Fruit fly (Drosophila melanogaster) whole organism, embryonic: ENCODE results near the gene Nup153.
A peak's percentile ranks its signal among the peaks of the same experiment; 100 is the strongest.

Source experiments
- Awh ChIP-seq: fragments of 200-800 bp; sonication (Bioruptor generic); IDR thresholded peaks from 2 replicates; pipeline ENCODE4, ENCODE4 v1.3.6; 2022; ENCODE audit warnings: missing biosample characterization, missing genetic modification characterization
- CG13123 ChIP-seq: fragments of 200-800 bp; sonication (Bioruptor generic); optimal IDR thresholded peaks from 2 replicates; lab custom pipeline; 2016; ENCODE audit warnings: missing biosample characterization, missing genetic modification characterization
- CG13424 ChIP-seq: fragments of 200-800 bp; sonication (Bioruptor generic); optimal IDR thresholded peaks from 2 replicates; lab custom pipeline; 2019; ENCODE audit warnings: missing biosample characterization, mild to moderate bottlenecking, missing genetic modification characterization, moderate library complexity
- CG13894 ChIP-seq: fragments of 200-800 bp; sonication (Bioruptor generic); optimal IDR thresholded peaks from 3 replicates; lab custom pipeline; 2018; ENCODE audit warnings: missing biosample characterization, mild to moderate bottlenecking, missing genetic modification characterization, moderate library complexity
- CG15696 ChIP-seq: fragments of 200-800 bp; sonication (Bioruptor generic); optimal IDR thresholded peaks from 2 replicates; lab custom pipeline; 2019; ENCODE audit warnings: missing biosample characterization, mild to moderate bottlenecking, missing genetic modification characterization, moderate library complexity
- CG2889 ChIP-seq: fragments of 200-800 bp; sonication (Bioruptor generic); IDR thresholded peaks from 3 replicates; pipeline ENCODE4 v1.3.6; 2022; ENCODE audit warnings: missing biosample characterization, missing genetic modification characterization
- CG30020 ChIP-seq: fragments of 200-800 bp; optimal IDR thresholded peaks from 2 replicates; lab custom pipeline; 2019; ENCODE audit warnings: missing biosample characterization, mild to moderate bottlenecking, missing genetic modification characterization, moderate library complexity
- CG32532 ChIP-seq: fragments of 200-800 bp; sonication (Bioruptor generic); IDR thresholded peaks from 2 replicates; pipeline ENCODE4 v1.3.6; 2022; ENCODE audit warnings: missing biosample characterization, missing genetic modification characterization
- CG34224 ChIP-seq: fragments of 200-800 bp; sonication (Bioruptor generic); IDR thresholded peaks from 3 replicates; pipeline ENCODE4 v1.3.6; 2022; ENCODE audit warnings: missing biosample characterization, missing genetic modification characterization; ENCODE audit not compliant: partially characterized antibody
- CG42726 ChIP-seq: fragments of 200-800 bp; sonication (Bioruptor generic); IDR thresholded peaks from 2 replicates; pipeline ENCODE4 v1.3.6; 2022; ENCODE audit warnings: missing biosample characterization, missing genetic modification characterization; ENCODE audit not compliant: partially characterized antibody
- CG4360 ChIP-seq: fragments of 200-800 bp; sonication (Bioruptor generic); IDR thresholded peaks from 2 replicates; pipeline ENCODE4 v1.3.6; 2022; ENCODE audit warnings: missing biosample characterization, missing genetic modification characterization
- CG5180 ChIP-seq: fragments of 200-800 bp; sonication (Bioruptor generic); optimal IDR thresholded peaks from 3 replicates; lab custom pipeline; 2017; ENCODE audit warnings: missing biosample characterization, missing genetic modification characterization, mild to moderate bottlenecking, moderate library complexity, missing genetic modification reagents
- CG5245 ChIP-seq: fragments of 200-800 bp; sonication (Bioruptor generic); optimal IDR thresholded peaks from 3 replicates; lab custom pipeline; 2016; ENCODE audit warnings: missing biosample characterization, missing genetic modification characterization
- CG6272 ChIP-seq: fragments of 200-800 bp; sonication (Bioruptor generic); IDR thresholded peaks from 2 replicates; pipeline ENCODE4 v1.3.6; 2022; ENCODE audit warnings: missing biosample characterization, missing genetic modification characterization
- CG7745 ChIP-seq: fragments of 200-800 bp; sonication (Bioruptor generic); optimal IDR thresholded peaks from 2 replicates; lab custom pipeline; 2018; ENCODE audit warnings: missing biosample characterization, mild to moderate bottlenecking, missing genetic modification characterization, moderate library complexity
- CG7928 ChIP-seq: fragments of 200-800 bp; sonication (Bioruptor generic); optimal IDR thresholded peaks from 2 replicates; lab custom pipeline; 2017; ENCODE audit warnings: missing biosample characterization, mild to moderate bottlenecking, missing genetic modification characterization
- CG8359 ChIP-seq: fragments of 200-800 bp; sonication (Bioruptor generic); optimal IDR thresholded peaks from 2 replicates; lab custom pipeline; 2017; ENCODE audit warnings: missing biosample characterization, mild to moderate bottlenecking, missing genetic modification characterization, borderline replicate concordance
- CG8924 ChIP-seq: fragments of 200-800 bp; optimal IDR thresholded peaks from 3 replicates; lab custom pipeline; 2019; ENCODE audit warnings: missing biosample characterization, mild to moderate bottlenecking, missing genetic modification characterization, moderate library complexity
- CG9876 ChIP-seq: fragments of 200-800 bp; sonication (Bioruptor generic); optimal IDR thresholded peaks from 2 replicates; lab custom pipeline; 2016; ENCODE audit warnings: missing biosample characterization, missing genetic modification characterization
- CTCF ChIP-seq: fragments of 200-800 bp; sonication (Bioruptor generic); optimal IDR thresholded peaks from 2 replicates; lab custom pipeline; 2017; ENCODE audit warnings: missing biosample characterization, mild to moderate bottlenecking, missing genetic modification characterization, moderate library complexity
- Camta ChIP-seq: fragments of 200-800 bp; sonication (Bioruptor generic); optimal IDR thresholded peaks from 2 replicates; lab custom pipeline; 2016; ENCODE audit warnings: missing biosample characterization, missing genetic modification characterization
- D19B ChIP-seq: fragments of 200-800 bp; sonication (Bioruptor generic); optimal IDR thresholded peaks from 2 replicates; lab custom pipeline; 2017; ENCODE audit warnings: missing biosample characterization, mild to moderate bottlenecking, missing genetic modification characterization
- Dfd ChIP-seq, 2 experiments: fragments of >200 bp; optimal IDR thresholded peaks; 2 replicates each; lab custom pipeline; 2017; ENCODE audit warnings: missing biosample characterization in 2 of 2, missing genetic modification characterization in 2 of 2
- Fer2 ChIP-seq: fragments of 200-800 bp; sonication (Bioruptor generic); optimal IDR thresholded peaks from 2 replicates; lab custom pipeline; 2018; ENCODE audit warnings: missing biosample characterization, mild to moderate bottlenecking, missing genetic modification characterization, moderate library complexity
- Hr39 ChIP-seq: fragments of >200 bp; optimal IDR thresholded peaks from 2 replicates; lab custom pipeline; 2017
- Max ChIP-seq: fragments of 200-800 bp; sonication (Bioruptor generic); optimal IDR thresholded peaks from 2 replicates; lab custom pipeline; 2016; ENCODE audit warnings: missing biosample characterization, mild to moderate bottlenecking, missing genetic modification characterization
- Nf-YC ChIP-seq: fragments of 200-800 bp; optimal IDR thresholded peaks from 3 replicates; lab custom pipeline; 2019; ENCODE audit warnings: missing biosample characterization, mild to moderate bottlenecking, missing genetic modification characterization, moderate library complexity
- Rx ChIP-seq: fragments of 200-800 bp; sonication (Bioruptor generic); IDR thresholded peaks from 2 replicates; pipeline ENCODE4 v1.3.6; 2022; ENCODE audit warnings: missing biosample characterization, missing genetic modification characterization
- Six4 ChIP-seq: fragments of 200-800 bp; sonication (Bioruptor generic); optimal IDR thresholded peaks from 2 replicates; lab custom pipeline; 2016; ENCODE audit warnings: missing biosample characterization, missing genetic modification characterization
- TFAM ChIP-seq: fragments of 200-800 bp; sonication (Bioruptor generic); optimal IDR thresholded peaks from 2 replicates; lab custom pipeline; 2017; ENCODE audit warnings: missing biosample characterization, missing genetic modification characterization, inconsistent platforms
- Trl ChIP-seq, 3 experiments: fragments of >200 bp in 2 of 3; fragments of 200-800 bp in 1 of 3; sonication (Bioruptor generic) in 1 of 3; optimal IDR thresholded peaks; 2 replicates in 1 of 3; 3 replicates in 2 of 3; lab custom pipeline; 2016 to 2017; ENCODE audit warnings: missing biosample characterization in 1 of 3, missing genetic modification characterization in 1 of 3
- Xrp1 ChIP-seq: fragments of 200-800 bp; sonication (Bioruptor generic); IDR thresholded peaks from 2 replicates; pipeline ENCODE4 v1.3.6; 2022; ENCODE audit warnings: missing biosample characterization, missing genetic modification characterization
- al ChIP-seq: fragments of 200-800 bp; sonication (Bioruptor generic); IDR thresholded peaks from 2 replicates; pipeline ENCODE4 v1.3.6; 2022; ENCODE audit warnings: missing biosample characterization, missing genetic modification characterization
- ato ChIP-seq: fragments of 200-800 bp; sonication (Bioruptor generic); IDR thresholded peaks from 2 replicates; pipeline ENCODE4 v1.3.6; 2022; ENCODE audit warnings: missing biosample characterization, missing genetic modification characterization; ENCODE audit not compliant: partially characterized antibody
- bowl ChIP-seq: fragments of 200-800 bp; sonication (Bioruptor generic); IDR thresholded peaks from 2 replicates; pipeline ENCODE4 v1.3.6; 2022; ENCODE audit warnings: missing biosample characterization, missing genetic modification characterization
- cg ChIP-seq: fragments of 200-800 bp; sonication (Bioruptor generic); optimal IDR thresholded peaks from 3 replicates; lab custom pipeline; 2019; ENCODE audit warnings: missing biosample characterization, mild to moderate bottlenecking, missing genetic modification characterization, moderate library complexity
- dati ChIP-seq: fragments of 200-800 bp; sonication (Bioruptor generic); IDR thresholded peaks from 2 replicates; pipeline ENCODE4 v1.3.6; 2022; ENCODE audit warnings: missing biosample characterization, missing genetic modification characterization
- knrl ChIP-seq: fragments of 200-800 bp; sonication (Bioruptor generic); IDR thresholded peaks from 3 replicates; pipeline ENCODE4 v1.3.6; 2022; ENCODE audit warnings: missing biosample characterization, missing genetic modification characterization; ENCODE audit not compliant: partially characterized antibody
- lmd ChIP-seq: fragments of 200-800 bp; sonication (Bioruptor generic); IDR thresholded peaks from 2 replicates; pipeline ENCODE4 v1.3.6; 2022; ENCODE audit warnings: missing biosample characterization, missing genetic modification characterization
- mam ChIP-seq: fragments of 200-800 bp; sonication (Bioruptor generic); optimal IDR thresholded peaks from 3 replicates; lab custom pipeline; 2016; ENCODE audit warnings: missing biosample characterization, missing genetic modification characterization
- otp ChIP-seq: fragments of 200-800 bp; sonication (Bioruptor generic); IDR thresholded peaks from 3 replicates; pipeline ENCODE4, ENCODE4 v1.3.6; 2022; ENCODE audit warnings: missing biosample characterization, missing genetic modification characterization
- pb ChIP-seq: fragments of 200-800 bp; sonication (Bioruptor generic); optimal IDR thresholded peaks from 3 replicates; lab custom pipeline; 2016; ENCODE audit warnings: missing biosample characterization, missing genetic modification characterization
- ro ChIP-seq: fragments of 200-800 bp; sonication (Bioruptor generic); IDR thresholded peaks from 2 replicates; pipeline ENCODE4 v1.3.6; 2022; ENCODE audit warnings: missing biosample characterization, missing genetic modification characterization
- schlank ChIP-seq: fragments of 200-800 bp; sonication (Bioruptor generic); optimal IDR thresholded peaks from 2 replicates; lab custom pipeline; 2018; ENCODE audit warnings: missing biosample characterization, mild to moderate bottlenecking, missing genetic modification characterization
- seq ChIP-seq: fragments of 200-800 bp; sonication (Bioruptor generic); IDR thresholded peaks from 2 replicates; pipeline ENCODE4 v1.3.6; 2022; ENCODE audit warnings: missing biosample characterization, missing genetic modification characterization
- shn ChIP-seq: fragments of 200-800 bp; sonication (Bioruptor generic); optimal IDR thresholded peaks from 3 replicates; lab custom pipeline; 2016; ENCODE audit warnings: missing biosample characterization, missing genetic modification characterization
- tup ChIP-seq: fragments of 200-800 bp; sonication (Bioruptor generic); optimal IDR thresholded peaks from 2 replicates; lab custom pipeline; 2016; ENCODE audit warnings: missing biosample characterization, mild to moderate bottlenecking, missing genetic modification characterization, moderate library complexity
- z ChIP-seq: fragments of 200-800 bp; sonication (Bioruptor generic); IDR thresholded peaks from 3 replicates; pipeline ENCODE4 v1.3.6; 2022; ENCODE audit warnings: missing biosample characterization, missing genetic modification characterization

The Nup153 gene

DNA sequence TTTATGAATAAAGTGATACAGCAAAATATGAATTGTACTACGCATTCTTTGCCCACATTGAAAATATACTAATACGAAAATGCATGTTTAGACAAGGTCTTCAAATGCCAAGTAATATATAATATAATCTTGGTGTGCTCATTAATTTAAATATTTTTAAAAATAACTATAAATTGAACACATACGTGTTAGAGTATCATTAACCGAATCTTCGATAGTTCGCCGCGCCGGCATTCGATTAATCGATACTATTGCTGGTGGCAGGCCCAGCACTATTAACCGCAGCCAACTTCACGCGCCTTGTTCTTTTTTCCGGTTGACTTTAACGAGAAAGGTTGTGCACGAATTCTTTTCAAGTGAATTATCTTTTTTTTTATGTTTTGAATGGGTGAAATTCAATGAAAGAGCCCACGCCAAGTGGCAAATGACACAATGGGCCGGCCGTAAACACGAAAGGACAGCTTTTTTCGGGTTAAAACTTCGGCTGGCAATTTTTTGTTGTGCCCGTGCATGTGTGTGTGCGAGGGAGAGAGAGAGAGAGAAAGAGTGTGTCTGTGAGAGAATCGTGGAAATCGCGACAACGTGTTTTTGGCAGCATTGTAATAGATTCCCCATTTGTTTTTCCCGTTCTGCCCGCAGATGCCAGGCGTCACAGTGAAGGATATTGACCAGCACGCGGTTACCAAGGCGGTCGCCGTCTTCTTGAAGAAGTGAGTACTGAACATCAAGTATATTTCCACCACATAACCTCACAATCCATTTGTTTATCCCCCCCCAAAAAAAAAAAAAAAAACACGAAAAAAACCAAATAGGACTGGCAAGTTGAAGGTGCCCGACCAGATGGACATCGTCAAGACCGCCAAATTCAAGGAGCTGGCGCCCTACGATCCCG lies 38.8 kb downstream of the Nup153 start, which contains the start of gene RpS19a (continued):
- TF ChIP-seq CG5180 (GFP tag; lab: Kevin White, UChicago) (peak; percentile 73), Awh (peak; percentile 75), CG4360 (GFP tag; lab: Robert Waterston, UW) (peak; percentile 33; the same call in 1 of the 2 replicates), CTCF (peak; percentile 77), CG8359 (GFP tag; lab: Kevin White, UChicago) (peak; percentile 61), Six4 (GFP tag; lab: Kevin White, UChicago) (no peak), dati (GFP tag; lab: Robert Waterston, UW) (0 out of 2 replicates have a peak, but pooled peaks have one; percentile 46), Trl (optimal IDR thresholded peaks at IDR 0.05; lab: Kevin White, UChicago) (peak in 1 of 2 experiments; percentile 56), Trl (GFP tag; optimal IDR thresholded peaks at IDR 0.05; lab: Kevin White, UChicago) (peak; percentile 58), Max (peak; percentile 42), Hr39 (lab: Kevin White, UChicago) (no peak), schlank (tag; lab: Kevin White, UChicago) (peak; percentile 85), Fer2 (tag; lab: Kevin White, UChicago) (peak; percentile 54), CG13894 (tag; lab: Kevin White, UChicago) (peak; percentile 75), CG5245 (GFP tag; lab: Kevin White, UChicago) (peak; percentile 27), Nf-YC (tag; lab: Kevin White, UChicago) (peak; percentile 66), CG2889 (GFP tag; lab: Robert Waterston, UW) (0 out of 3 replicates have a peak, but pooled peaks have one; percentile 43), cg (GFP tag; lab: Kevin White, UChicago) (peak; percentile 72), CG7928 (GFP tag; lab: Kevin White, UChicago) (peak; percentile 26), ato (GFP tag; lab: Robert Waterston, UW) (0 out of 2 replicates have a peak, but pooled peaks have one; percentile 39), al (GFP tag; lab: Robert Waterston, UW) (no peak), bowl (peak; percentile 47; the same call in 1 of the 2 replicates), mam (GFP tag; lab: Kevin White, UChicago) (no peak), CG42726 (GFP tag; lab: Robert Waterston, UW) (no peak), z (no peak), CG13424 (tag; lab: Kevin White, UChicago) (peak; percentile 53), Camta (GFP tag; lab: Kevin White, UChicago) (peak; percentile 41), Dfd (GFP tag; optimal IDR thresholded peaks at IDR 0.05; lab: Kevin White, UChicago) (no peak), CG32532 (peak; percentile 84), CG30020 (tag; lab: Kevin White, UChicago) (peak; percentile 44), ro (no peak; the same call in 1 of the 2 replicates), lmd (peak; percentile 26), seq (GFP tag; lab: Robert Waterston, UW) (peak; percentile 53; the same call in 1 of the 2 replicates), D19B (GFP tag; lab: Kevin White, UChicago) (peak; percentile 58), shn (GFP tag; lab: Kevin White, UChicago) (peak; percentile 66), TFAM (GFP tag; lab: Kevin White, UChicago) (no peak), CG13123 (GFP tag; lab: Kevin White, UChicago) (peak; percentile 91), Xrp1 (GFP tag; lab: Robert Waterston, UW) (no peak), CG7745 (peak; percentile 55), pb (GFP tag; lab: Kevin White, UChicago) (peak; percentile 80), CG9876 (GFP tag; lab: Kevin White, UChicago) (peak; percentile 58), CG8924 (tag; lab: Kevin White, UChicago) (peak; percentile 51), CG6272 (peak; percentile 47), Rx (GFP tag; lab: Robert Waterston, UW) (peak; percentile 82), otp (GFP tag; lab: Robert Waterston, UW) (peak; percentile 92), knrl (peak; percentile 43; the same call in 2 of the 3 replicates), tup (GFP tag; lab: Kevin White, UChicago) (no peak), CG34224 (GFP tag; lab: Robert Waterston, UW) (no peak), CG15696 (tag; lab: Kevin White, UChicago) (no peak)
